Worm (Caenorhabditis elegans) whole organism, early embryonic: ENCODE results near the gene clec-45.

Experiments used
- B0310.2 ChIP-seq: sonication (generic microtip); optimal IDR thresholded peaks from 2 replicates; lab custom pipeline; 2016; ENCODE audit warnings: mild to moderate bottlenecking, missing genetic modification characterization, missing compliant biosample characterization
- F13C5.2 ChIP-seq: sonication (generic microtip); optimal IDR thresholded peaks from 2 replicates; lab custom pipeline; 2017; ENCODE audit warnings: mild to moderate bottlenecking, missing genetic modification characterization, inconsistent platforms, missing compliant biosample characterization
- aly-1 ChIP-seq: sonication (generic microtip); optimal IDR thresholded peaks from 2 replicates; lab custom pipeline; 2016; ENCODE audit warnings: missing genetic modification characterization, missing compliant biosample characterization
- ama-1 ChIP-seq: fragments of 150-350 bp; optimal IDR thresholded peaks from 2 replicates; lab custom pipeline; 2014
- ceh-13 ChIP-seq: fragments of 200-800 bp; sonication (Bioruptor generic); optimal IDR thresholded peaks from 2 replicates; lab custom pipeline; 2018; ENCODE audit warnings: mild to moderate bottlenecking, missing genetic modification characterization, missing compliant biosample characterization
- ceh-36 ChIP-seq: sonication (generic microtip); optimal IDR thresholded peaks from 2 replicates; lab custom pipeline; 2016; ENCODE audit warnings: missing genetic modification characterization, inconsistent platforms, missing compliant biosample characterization
- ets-7 ChIP-seq: sonication (generic microtip); optimal IDR thresholded peaks from 2 replicates; lab custom pipeline; 2016; ENCODE audit warnings: missing genotype, missing genetic modification characterization, missing compliant biosample characterization
- flt-1 ChIP-seq: fragments of 200-800 bp; sonication (Bioruptor generic); IDR thresholded peaks from 2 replicates; pipeline ENCODE4 v1.3.6; 2022; ENCODE audit warnings: missing genetic modification characterization, missing compliant biosample characterization
- hmbx-1 ChIP-seq: sonication (generic microtip); optimal IDR thresholded peaks from 2 replicates; lab custom pipeline; 2016; ENCODE audit warnings: mild to moderate bottlenecking, missing genetic modification characterization, missing compliant biosample characterization
- hmg-4 ChIP-seq: fragments of 200-800 bp; sonication (Bioruptor generic); optimal IDR thresholded peaks from 2 replicates; lab custom pipeline; 2018; ENCODE audit warnings: mild to moderate bottlenecking, missing genetic modification characterization, missing compliant biosample characterization
- hnd-1 ChIP-seq: sonication (generic microtip); optimal IDR thresholded peaks from 2 replicates; lab custom pipeline; 2016; ENCODE audit warnings: missing genetic modification characterization, missing compliant biosample characterization
- pes-1 ChIP-seq: fragments of 200-800 bp; sonication (Bioruptor generic); IDR thresholded peaks from 2 replicates; pipeline ENCODE4 v1.3.6; 2022; ENCODE audit warnings: missing genetic modification reagents, missing genetic modification characterization, missing compliant biosample characterization
- scrt-1 ChIP-seq: fragments of 200-800 bp; sonication (Bioruptor generic); IDR thresholded peaks from 2 replicates; pipeline ENCODE4 v1.3.6; 2022; ENCODE audit warnings: missing genetic modification characterization, missing compliant biosample characterization
- sea-1 ChIP-seq: fragments of 200-800 bp; sonication (Bioruptor generic); conservative IDR thresholded peaks from 2 replicates; pipeline ENCODE4 v1.3.6; 2022; ENCODE audit warnings: missing genetic modification characterization, missing compliant biosample characterization
- tbx-11 ChIP-seq: fragments of 200-800 bp; sonication (Bioruptor generic); IDR thresholded peaks from 2 replicates; pipeline ENCODE4 v1.3.6; 2022; ENCODE audit warnings: missing genetic modification characterization, missing compliant biosample characterization
- tbx-37 ChIP-seq: fragments of 200-800 bp; sonication (Bioruptor generic); conservative IDR thresholded peaks from 2 replicates; pipeline ENCODE4 v1.3.6; 2022; ENCODE audit warnings: missing genetic modification reagents, missing genetic modification characterization, missing compliant biosample characterization
- tra-4 ChIP-seq: sonication (generic microtip); optimal IDR thresholded peaks from 2 replicates; lab custom pipeline; 2017; ENCODE audit warnings: missing genetic modification characterization, missing compliant biosample characterization

The clec-45 gene

ce11 chrV:7643416-7643815 is 5.5 kb downstream of the clec-45 start, which contains the start of gene F07C4.11:
F07C4.11 (minus strand) TSS chrV:7643516.
- TF ChIP-seq ceh-13 (no peak), tbx-11 (GFP tag; lab: Robert Waterston, UW) (no peak), sea-1 (GFP tag; lab: Robert Waterston, UW) (no peak), F13C5.2 (tag; lab: Kevin White, UChicago) (no peak), B0310.2 (tag; lab: Kevin White, UChicago) (no peak), tra-4 (tag; lab: Kevin White, UChicago) (no peak), scrt-1 (GFP tag; lab: Robert Waterston, UW) (no peak)

- TF ChIP-seq flt-1 (GFP tag; lab: Robert Waterston, UW) (no peak), B0310.2 (tag; lab: Kevin White, UChicago) (no peak), ceh-36 (tag; lab: Kevin White, UChicago) (no peak), hmbx-1 (tag; lab: Kevin White, UChicago) (no peak), tbx-11 (GFP tag; lab: Robert Waterston, UW) (no peak), aly-1 (tag; lab: Kevin White, UChicago) (no peak), scrt-1 (GFP tag; lab: Robert Waterston, UW) (no peak), hnd-1 (tag; lab: Kevin White, UChicago) (no peak), pes-1 (GFP tag; lab: Robert Waterston, UW) (no peak)
Observed at ce11 chrV:7645454-7645853, 7.6 kb downstream of the clec-45 start, which contains the start of gene str-47. str-47 (plus strand) TSS chrV:7645754.

DNA sequence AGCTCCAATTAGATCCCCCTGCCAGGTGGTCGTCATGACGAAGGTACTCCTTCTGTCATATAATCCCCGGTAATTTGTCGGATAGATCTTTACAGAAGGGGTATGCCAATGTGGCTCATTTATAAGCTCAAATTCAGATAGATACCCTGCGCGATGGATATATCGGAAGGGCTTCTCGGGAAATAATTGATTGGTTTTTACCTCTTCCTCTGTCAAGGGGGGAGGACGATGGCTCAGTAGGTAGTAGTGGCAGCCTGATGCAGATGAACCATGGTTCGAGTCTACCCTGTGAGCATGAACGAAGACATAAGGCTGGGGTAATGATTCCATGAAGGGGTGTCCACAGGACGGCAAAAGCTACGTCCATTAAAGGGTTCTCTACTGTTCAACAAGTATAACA is 9.2 kb downstream of the clec-45 start:
- no peak for TF ChIP-seq ceh-36 (tag; lab: Kevin White, UChicago)
- no peak for TF ChIP-seq scrt-1 (GFP tag; lab: Robert Waterston, UW)
- TF ChIP-seq pes-1 (GFP tag; lab: Robert Waterston, UW): no peak
- TF ChIP-seq tra-4 (tag; lab: Kevin White, UChicago): no peak
- no peak for TF ChIP-seq ceh-13
- no peak for TF ChIP-seq tbx-37
- TF ChIP-seq flt-1 (GFP tag; lab: Robert Waterston, UW): no peak

- TF ChIP-seq tra-4 (tag; lab: Kevin White, UChicago) (no peak), pes-1 (GFP tag; lab: Robert Waterston, UW) (no peak), hmbx-1 (tag; lab: Kevin White, UChicago) (no peak), hnd-1 (tag; lab: Kevin White, UChicago) (no peak), ama-1 (no peak), hmg-4 (GFP tag; lab: Kevin White, UChicago) (no peak), ceh-13 (no peak), sea-1 (GFP tag; lab: Robert Waterston, UW) (no peak)
Observed at ce11 chrV:7649963-7650362, 12.1 kb downstream of the clec-45 start.

ce11 chrV:7651757-7652156 is 13.9 kb downstream of the clec-45 start, which contains the start of gene srh-234:
srh-234 (minus strand) TSS chrV:7651857.
- TF ChIP-seq hnd-1 (tag; lab: Kevin White, UChicago) (no peak), ceh-13 (no peak), tbx-11 (GFP tag; lab: Robert Waterston, UW) (no peak), ama-1 (no peak), pes-1 (GFP tag; lab: Robert Waterston, UW) (no peak), tra-4 (tag; lab: Kevin White, UChicago) (no peak), F13C5.2 (tag; lab: Kevin White, UChicago) (no peak), hmbx-1 (tag; lab: Kevin White, UChicago) (no peak), sea-1 (GFP tag; lab: Robert Waterston, UW) (no peak), flt-1 (GFP tag; lab: Robert Waterston, UW) (no peak)

ce11 chrV:7653567-7653966 is 15.7 kb downstream of the clec-45 start, which contains the start of gene srh-200:
srh-200 (minus strand) TSS chrV:7653667.
- no peak for TF ChIP-seq B0310.2 (tag; lab: Kevin White, UChicago)
- TF ChIP-seq hmbx-1 (tag; lab: Kevin White, UChicago): no peak
- no peak for TF ChIP-seq tra-4 (tag; lab: Kevin White, UChicago)
- TF ChIP-seq hnd-1 (tag; lab: Kevin White, UChicago): no peak
- no peak for TF ChIP-seq tbx-11 (GFP tag; lab: Robert Waterston, UW)
- TF ChIP-seq ama-1: no peak
- no peak for TF ChIP-seq tbx-37
- no peak for TF ChIP-seq pes-1 (GFP tag; lab: Robert Waterston, UW)
- no peak for TF ChIP-seq flt-1 (GFP tag; lab: Robert Waterston, UW)
- no peak for TF ChIP-seq sea-1 (GFP tag; lab: Robert Waterston, UW)
- no peak for TF ChIP-seq ceh-36 (tag; lab: Kevin White, UChicago)

ce11 chrV:7667940-7668339 is 30.0 kb downstream of the clec-45 start, which contains the start of gene C12D5.5:
C12D5.5 (plus strand) TSS chrV:7668240.
- TF ChIP-seq tbx-11 (GFP tag; lab: Robert Waterston, UW) (no peak), tra-4 (tag; lab: Kevin White, UChicago) (no peak), ets-7 (tag; lab: Kevin White, UChicago) (no peak), ceh-13 (no peak), scrt-1 (GFP tag; lab: Robert Waterston, UW) (no peak), ceh-36 (tag; lab: Kevin White, UChicago) (no peak), hnd-1 (tag; lab: Kevin White, UChicago) (no peak), ama-1 (no peak), F13C5.2 (tag; lab: Kevin White, UChicago) (no peak), flt-1 (GFP tag; lab: Robert Waterston, UW) (no peak), sea-1 (GFP tag; lab: Robert Waterston, UW) (no peak), aly-1 (tag; lab: Kevin White, UChicago) (no peak)

DNA sequence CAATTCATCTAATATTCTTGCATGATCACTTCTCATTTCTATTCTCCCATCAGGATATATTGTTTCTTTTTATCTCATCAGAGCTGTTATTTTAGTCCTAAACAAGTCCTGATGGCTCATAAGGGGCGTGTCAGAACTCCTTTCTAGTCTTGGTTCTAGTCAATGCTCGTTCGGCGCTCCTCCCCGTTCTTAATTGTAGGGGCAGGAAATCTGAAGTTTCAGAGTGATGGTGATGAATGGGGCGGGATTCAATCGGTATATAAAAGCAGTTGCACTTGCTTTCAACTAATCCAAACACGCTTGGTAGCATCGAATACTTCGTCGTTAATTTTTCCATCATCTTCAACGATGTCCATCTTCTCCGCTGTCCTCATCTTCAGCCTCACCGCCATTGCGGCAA is 34.4 kb downstream of the clec-45 start, which contains the start of gene C12D5.4:
TSS of gene C12D5.4 (plus strand) at position 301 of the 400 bp plus-strand sequence.
- TF ChIP-seq ceh-36 (tag; lab: Kevin White, UChicago) (no peak), hmg-4 (GFP tag; lab: Kevin White, UChicago) (no peak), ama-1 (no peak), sea-1 (GFP tag; lab: Robert Waterston, UW) (no peak), tbx-37 (no peak), tra-4 (tag; lab: Kevin White, UChicago) (no peak), flt-1 (GFP tag; lab: Robert Waterston, UW) (no peak), hnd-1 (tag; lab: Kevin White, UChicago) (no peak), hmbx-1 (tag; lab: Kevin White, UChicago) (no peak), ceh-13 (no peak), aly-1 (tag; lab: Kevin White, UChicago) (no peak), B0310.2 (tag; lab: Kevin White, UChicago) (no peak), tbx-11 (GFP tag; lab: Robert Waterston, UW) (no peak), ets-7 (tag; lab: Kevin White, UChicago) (no peak), scrt-1 (GFP tag; lab: Robert Waterston, UW) (no peak), pes-1 (GFP tag; lab: Robert Waterston, UW) (no peak), F13C5.2 (tag; lab: Kevin White, UChicago) (no peak)
